Worm (Caenorhabditis elegans): Measurements from ENCODE around the gene irld-3.
"Not testable (repeated sequence)": the region's sequence is repeated elsewhere in the genome, so short reads cannot be mapped to it uniquely, and the experiment has no call there.

The irld-3 gene

DNA sequence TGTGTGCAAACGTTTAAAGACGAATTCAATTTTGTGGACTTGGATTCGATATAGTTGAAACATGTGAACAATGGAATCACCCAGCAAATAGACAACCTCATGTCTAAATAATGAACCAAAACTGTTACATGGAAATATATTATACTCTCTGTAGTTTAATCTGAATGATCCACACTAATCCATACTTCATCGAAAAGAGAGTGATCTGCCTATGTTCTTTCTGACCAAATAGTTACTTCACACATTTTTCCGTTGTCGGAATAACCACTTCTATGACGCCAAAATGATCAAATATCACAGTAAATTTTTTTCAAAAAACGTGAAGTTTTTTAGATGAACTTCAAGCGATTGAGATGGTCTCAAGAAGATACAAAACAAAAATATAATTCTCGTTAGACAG is 36.3 kb downstream of the irld-3 start, which contains the start of gene Y73C8C.4:
Y73C8C.4 (minus strand) TSS at position 101 of the 400 bp plus-strand sequence.
- not testable (repeated sequence) for TF ChIP-seq unc-86 (tag; optimal IDR thresholded peaks at IDR 0.05); unc-3 (GFP tag; conservative IDR thresholded peaks at IDR 0.05); unc-3 (tag; optimal IDR thresholded peaks at IDR 0.05); mec-3 (tag; optimal IDR thresholded peaks at IDR 0.05; ENCODE audit: borderline replicate concordance)

DNA sequence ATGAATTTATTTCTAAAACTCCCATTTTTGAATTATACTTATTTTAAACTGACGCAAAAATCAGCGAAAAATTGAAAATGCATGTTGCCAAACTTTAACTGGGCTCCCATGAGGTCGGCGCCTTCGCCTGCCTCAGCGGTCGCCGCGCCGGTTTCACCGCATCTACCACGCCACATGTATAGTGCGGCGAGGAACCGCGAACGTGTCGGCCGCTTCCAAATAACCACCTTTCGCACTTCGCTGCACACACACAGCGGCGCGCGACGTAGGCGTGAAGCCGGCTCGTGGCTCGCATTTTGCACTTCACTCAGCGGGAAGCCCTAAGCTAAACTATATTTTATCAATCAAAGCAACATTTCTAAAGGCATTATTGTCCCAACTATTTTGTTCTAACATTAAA is 37.9 kb downstream of the irld-3 start:
- no peak for TF ChIP-seq tbx-2 (tag; optimal IDR thresholded peaks at IDR 0.05)
- no peak for TF ChIP-seq zip-5 (tag; optimal IDR thresholded peaks at IDR 0.05)
- no peak for TF ChIP-seq eyg-1 (tag; optimal IDR thresholded peaks at IDR 0.05)
- TF ChIP-seq unc-42 (tag; optimal IDR thresholded peaks at IDR 0.05) = no peak
- TF ChIP-seq C08G9.2 (tag; optimal IDR thresholded peaks at IDR 0.05) = no peak
- TF ChIP-seq ceh-45 (GFP tag; IDR thresholded peaks at IDR 0.05) = no peak
- TF ChIP-seq nfya-1 (tag; optimal IDR thresholded peaks at IDR 0.05) = no peak
- TF ChIP-seq rnt-1 (tag; optimal IDR thresholded peaks at IDR 0.05) = no peak
- TF ChIP-seq elt-2 (tag; optimal IDR thresholded peaks at IDR 0.05) = no peak

- no peak for TF ChIP-seq C38D4.7 (GFP tag; optimal IDR thresholded peaks at IDR 0.05)
- no peak for TF ChIP-seq T23F11.4 (GFP tag; optimal IDR thresholded peaks at IDR 0.05)
- TF ChIP-seq ceh-24 (tag; optimal IDR thresholded peaks at IDR 0.05) = no peak
- TF ChIP-seq pha-2 (tag; optimal IDR thresholded peaks at IDR 0.05) = no peak
- no peak for TF ChIP-seq syd-9 (tag; optimal IDR thresholded peaks at IDR 0.05)
- no peak for TF ChIP-seq npax-4 (tag; optimal IDR thresholded peaks at IDR 0.05)
- TF ChIP-seq pat-9 (tag; optimal IDR thresholded peaks at IDR 0.05) = no peak
- TF ChIP-seq tbx-2 (tag; optimal IDR thresholded peaks at IDR 0.05) = no peak
These were observed 44.0 kb downstream of the irld-3 start, which contains the start of gene cyp-33C9 for ce11 chrV:3094351-3094750. TSS of gene cyp-33C9 (minus strand) at chrV:3094561.

- TF ChIP-seq pha-4 (tag; optimal IDR thresholded peaks at IDR 0.05) (no peak), npax-4 (tag; optimal IDR thresholded peaks at IDR 0.05) (no peak), unc-55 (GFP tag; optimal IDR thresholded peaks at IDR 0.05) (no peak), T23F11.4 (GFP tag; optimal IDR thresholded peaks at IDR 0.05) (no peak)
These were observed 49.6 kb downstream of the irld-3 start, which contains the start of gene acs-21 for ce11 chrV:3088768-3089167. TSS of gene acs-21 (plus strand) at chrV:3089068.
